Fruit fly (Drosophila melanogaster) whole organism, prepupa: ENCODE data around the gene fliI.

ENCODE experiments used
- CG11762 ChIP-seq: fragments of 200-800 bp; sonication (Bioruptor generic); optimal IDR thresholded peaks from 3 replicates; lab custom pipeline; 2016; ENCODE audit warnings: missing biosample characterization, missing genetic modification characterization; ENCODE audit not compliant: insufficient read depth
- CG3032 ChIP-seq: fragments of 200-800 bp; optimal IDR thresholded peaks from 2 replicates; lab custom pipeline; 2019; ENCODE audit warnings: missing biosample characterization, mild to moderate bottlenecking, missing genetic modification characterization, moderate library complexity
- CG32006 ChIP-seq: fragments of 200-800 bp; sonication (Bioruptor generic); optimal IDR thresholded peaks from 3 replicates; lab custom pipeline; 2017; ENCODE audit warnings: missing biosample characterization, mild to moderate bottlenecking, missing genetic modification characterization
- Hr39 ChIP-seq: fragments of 200-800 bp; sonication (Bioruptor generic); optimal IDR thresholded peaks from 2 replicates; lab custom pipeline; 2016; ENCODE audit warnings: missing biosample characterization, missing genetic modification characterization
- fd59A ChIP-seq: fragments of 200-800 bp; sonication (Bioruptor generic); optimal IDR thresholded peaks from 2 replicates; lab custom pipeline; 2017; ENCODE audit warnings: missing biosample characterization, mild to moderate bottlenecking, missing genetic modification characterization, missing genetic modification reagents
- svp ChIP-seq: fragments of 200-800 bp; sonication (Bioruptor generic); peaks from one replicate; lab custom pipeline; 2016; ENCODE audit warnings: missing biosample characterization, missing genetic modification characterization
- topi ChIP-seq: fragments of 200-800 bp; sonication (Bioruptor generic); optimal IDR thresholded peaks from 3 replicates; lab custom pipeline; 2016; ENCODE audit warnings: missing biosample characterization, missing genetic modification characterization
- vri ChIP-seq: fragments of 200-800 bp; sonication (Bioruptor generic); optimal IDR thresholded peaks from 3 replicates; lab custom pipeline; 2016; ENCODE audit warnings: missing biosample characterization, mild to moderate bottlenecking, missing genetic modification characterization

DNA sequence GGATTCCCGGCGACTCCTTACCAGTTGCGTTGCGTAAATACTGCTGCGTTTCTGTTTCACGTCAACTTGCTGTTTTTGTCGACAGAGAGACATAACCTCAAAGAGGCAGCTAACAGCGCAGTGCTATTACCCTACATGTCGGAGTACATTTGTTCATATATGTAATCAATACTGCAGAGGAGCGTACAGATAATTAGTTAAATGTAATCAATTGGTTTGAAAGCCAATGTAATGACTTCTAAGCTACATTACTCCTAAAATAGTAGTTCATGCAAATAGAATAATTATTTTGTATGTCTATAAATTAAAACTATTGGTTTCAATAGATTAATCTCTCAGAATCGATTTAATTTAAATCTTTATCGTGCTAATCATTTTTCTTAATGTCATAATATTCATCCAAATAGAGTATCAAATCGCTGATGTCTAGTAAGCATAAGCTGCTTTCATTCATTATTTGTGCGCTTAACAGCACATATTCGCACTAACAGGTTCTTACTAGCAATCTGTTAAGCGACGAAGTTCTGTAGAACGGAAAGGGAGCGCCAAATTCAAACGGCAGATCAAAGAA, 20.3 kb upstream of the fliI start, which contains the start of the genes SLIRP1 and anox:
- TF ChIP-seq topi (GFP tag; lab: Kevin White, UChicago) (peak; percentile 90), fd59A (GFP tag; lab: Kevin White, UChicago) (peak; percentile 84), Hr39 (GFP tag; lab: Kevin White, UChicago) (peak; percentile 82), CG11762 (peak; percentile 82), svp (peak; percentile 92), CG3032 (tag; lab: Kevin White, UChicago) (peak; percentile 90), vri (GFP tag; lab: Kevin White, UChicago) (peak; percentile 54), CG32006 (GFP tag; lab: Kevin White, UChicago) (peak; percentile 89)
